Worm (Caenorhabditis elegans): ENCODE results near the gene srw-89.

The srw-89 gene

DNA sequence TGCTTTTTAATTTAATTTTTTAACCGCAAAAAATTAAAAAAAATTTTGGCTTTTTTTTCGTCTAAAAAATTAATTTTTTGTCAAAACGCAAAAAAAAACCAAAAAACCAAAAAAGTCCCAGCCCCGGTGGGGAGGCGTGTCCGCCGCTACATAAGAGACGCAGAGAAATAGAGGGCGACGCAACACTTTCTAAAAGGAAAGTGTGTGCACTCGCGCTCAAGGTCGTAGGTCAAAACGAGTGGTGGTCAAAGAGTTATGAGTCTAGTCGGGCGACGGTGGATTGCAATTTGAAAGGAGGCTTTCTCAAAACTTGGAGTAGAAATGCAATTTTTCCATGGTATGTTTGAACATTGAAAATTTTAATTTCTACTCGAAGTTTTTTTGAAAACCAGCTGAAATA is 12.3 kb upstream of the srw-89 start:
- no peak for TF ChIP-seq egl-27 (tag; optimal IDR thresholded peaks at IDR 0.05)
- peak; percentile 63 for TF ChIP-seq blmp-1 (tag; optimal IDR thresholded peaks at IDR 0.05)

DNA sequence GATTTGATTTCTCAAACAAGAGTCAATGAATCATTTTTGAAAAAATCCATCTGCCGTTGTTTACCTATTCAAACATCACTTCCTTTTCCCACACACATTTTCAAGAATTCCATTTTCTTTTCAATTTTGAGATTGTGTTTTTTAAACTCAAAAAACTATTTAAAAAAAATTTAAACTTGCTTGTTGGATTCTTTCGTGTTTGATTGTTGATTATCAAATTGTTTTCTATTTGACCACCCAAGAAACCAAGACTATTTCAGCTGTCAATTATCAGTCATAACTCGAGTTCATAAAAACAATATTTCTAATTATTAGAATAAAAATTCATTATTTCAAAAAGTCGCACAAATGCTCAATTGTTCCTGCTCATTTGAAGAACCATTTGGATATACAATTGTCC is 11.7 kb upstream of the srw-89 start, which contains the start of gene srh-8:
Gene srh-8 (plus strand): TSS at position 301 of the 400 bp plus-strand sequence.
- TF ChIP-seq efl-1 (optimal IDR thresholded peaks at IDR 0.05): no peak
- TF ChIP-seq efl-1 (GFP tag; optimal IDR thresholded peaks at IDR 0.05 in 1 of 2): no peak
- no peak for TF ChIP-seq hpl-2 (GFP tag; optimal IDR thresholded peaks at IDR 0.05)
- no peak for TF ChIP-seq lin-35 (GFP tag; optimal IDR thresholded peaks at IDR 0.05)
- no peak for TF ChIP-seq grh-1 (GFP tag; IDR thresholded peaks at IDR 0.05)
- TF ChIP-seq xbp-1 (tag; optimal IDR thresholded peaks at IDR 0.05): no peak
- TF ChIP-seq snpc-4 (tag; optimal IDR thresholded peaks at IDR 0.05): no peak

DNA sequence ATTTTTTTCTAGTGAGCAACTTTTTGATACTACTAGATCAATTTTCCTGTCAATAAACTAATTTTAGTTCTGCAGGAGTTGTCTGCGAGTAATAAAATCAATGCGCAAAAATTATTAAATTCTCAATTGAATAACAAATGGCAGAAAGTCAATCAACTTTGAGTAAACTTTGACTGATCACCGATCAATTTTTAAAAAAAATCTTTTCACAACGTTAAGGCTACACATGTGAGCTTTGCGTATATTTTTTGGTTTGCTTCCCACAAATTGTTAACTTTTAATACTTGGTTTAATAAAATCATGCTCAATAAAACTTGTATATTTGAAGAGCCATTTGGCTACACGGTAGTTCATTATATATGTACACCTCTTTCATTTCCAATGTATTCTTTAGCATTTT is 9.0 kb upstream of the srw-89 start, which contains the start of gene srh-7:
Gene srh-7 (plus strand): TSS at position 301 of the 400 bp plus-strand sequence.
- no peak for TF ChIP-seq mef-2 (tag; optimal IDR thresholded peaks at IDR 0.05)
- no peak for TF ChIP-seq lin-39 (tag; optimal IDR thresholded peaks at IDR 0.05)
- TF ChIP-seq unc-30 (tag; optimal IDR thresholded peaks at IDR 0.05): no peak
- no peak for TF ChIP-seq tlp-1 (tag; optimal IDR thresholded peaks at IDR 0.05)
- no peak for TF ChIP-seq zag-1 (tag; optimal IDR thresholded peaks at IDR 0.05)
- no peak for TF ChIP-seq ztf-4 (tag; optimal IDR thresholded peaks at IDR 0.05)
- no peak for TF ChIP-seq ces-1 (GFP tag; optimal IDR thresholded peaks at IDR 0.05)
- TF ChIP-seq nhr-90 (tag; optimal IDR thresholded peaks at IDR 0.05; ENCODE audit: poor library complexity): no peak
- no peak for TF ChIP-seq grh-1 (GFP tag; IDR thresholded peaks at IDR 0.05)
- TF ChIP-seq mep-1 (tag; optimal IDR thresholded peaks at IDR 0.05): no peak
- TF ChIP-seq ceh-88 (GFP tag; IDR thresholded peaks at IDR 0.05): no peak
- no peak for TF ChIP-seq efl-1 (optimal IDR thresholded peaks at IDR 0.05)
- TF ChIP-seq efl-1 (GFP tag; optimal IDR thresholded peaks at IDR 0.05 in 1 of 2): no peak
- TF ChIP-seq blmp-1 (tag; optimal IDR thresholded peaks at IDR 0.05): no peak
- no peak for TF ChIP-seq sox-4 (tag; optimal IDR thresholded peaks at IDR 0.05)
- no peak for TF ChIP-seq nhr-237 (tag; optimal IDR thresholded peaks at IDR 0.05)
- no peak for TF ChIP-seq sptf-1 (tag; optimal IDR thresholded peaks at IDR 0.05)
- no peak for TF ChIP-seq nhr-20 (tag; optimal IDR thresholded peaks at IDR 0.05)
- TF ChIP-seq tbx-2 (tag; optimal IDR thresholded peaks at IDR 0.05): no peak
- no peak for TF ChIP-seq skn-1 (tag; optimal IDR thresholded peaks at IDR 0.05)

DNA sequence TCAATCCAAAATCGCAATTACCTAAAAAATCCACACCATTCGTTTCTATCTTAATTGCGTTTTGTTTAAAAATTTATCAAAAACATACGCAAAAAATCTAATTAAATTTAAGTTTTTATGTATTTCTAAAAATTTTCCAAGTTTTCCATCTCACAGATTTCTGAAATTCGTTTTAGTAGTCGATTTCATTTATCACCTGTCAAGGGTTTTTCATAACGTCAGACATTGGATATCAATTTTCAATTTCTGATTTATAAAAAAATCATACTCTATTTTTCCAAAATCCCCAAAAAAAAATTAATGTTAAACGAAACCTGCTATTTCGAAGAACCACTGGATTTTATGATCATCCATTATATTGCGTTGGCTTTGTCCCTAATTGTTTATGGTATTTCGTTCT is 6.7 kb upstream of the srw-89 start, which contains the start of gene srh-4:
Gene srh-4 (plus strand): TSS at position 301 of the 400 bp plus-strand sequence.
- TF ChIP-seq nhr-237 (tag; optimal IDR thresholded peaks at IDR 0.05) (no peak), nhr-11 (tag; optimal IDR thresholded peaks at IDR 0.05) (no peak), nhr-71 (tag; optimal IDR thresholded peaks at IDR 0.05) (no peak)

DNA sequence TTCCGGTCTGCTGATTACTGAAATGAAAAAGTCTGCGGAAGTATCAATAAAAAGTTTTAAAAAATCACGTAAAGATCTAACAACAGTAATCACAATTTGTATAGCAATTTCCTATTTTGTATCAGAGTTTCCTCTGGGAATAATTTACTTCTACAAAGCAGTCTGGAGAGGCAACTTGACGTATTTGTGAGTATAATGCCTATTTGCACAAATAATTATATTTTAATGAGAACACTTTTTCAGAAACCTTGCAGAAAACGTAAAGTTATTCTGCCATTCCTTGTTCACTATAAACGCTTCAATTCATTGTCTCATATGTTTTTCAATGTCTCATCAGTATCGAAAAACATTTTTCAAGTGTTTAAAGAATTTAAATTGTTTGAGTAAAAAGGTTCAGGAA is 1.7 kb downstream of the srw-89 start:
- TF ChIP-seq mef-2 (tag; optimal IDR thresholded peaks at IDR 0.05) (no peak), efl-1 (optimal IDR thresholded peaks at IDR 0.05) (no peak), efl-1 (GFP tag; optimal IDR thresholded peaks at IDR 0.05 in 1 of 2) (peak in 1 of 2 experiments; percentile 62)

DNA sequence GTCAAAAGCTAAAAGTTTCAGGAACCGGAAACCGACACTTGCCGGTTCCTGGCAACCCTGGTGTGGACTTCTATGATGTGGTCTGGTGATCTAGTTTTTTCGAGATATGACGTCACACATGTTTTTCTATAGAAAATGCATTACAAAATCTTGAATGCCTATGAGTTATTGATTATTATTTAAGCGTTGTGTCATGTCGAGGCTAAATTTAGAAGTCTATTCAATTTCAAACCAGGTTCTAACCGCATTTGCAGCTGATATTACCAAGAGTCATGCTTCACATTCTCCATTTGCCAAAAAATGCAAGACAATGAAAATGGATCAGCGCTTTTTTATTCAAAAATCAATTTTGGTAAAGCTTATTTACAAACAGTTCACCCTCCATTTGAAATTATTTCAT is 2.3 kb downstream of the srw-89 start, which contains the start of gene K09D9.3:
Gene K09D9.3 (plus strand): TSS at position 301 of the 400 bp plus-strand sequence.
- TF ChIP-seq ceh-63 (GFP tag; optimal IDR thresholded peaks at IDR 0.05) (no peak), nhr-77 (tag; optimal IDR thresholded peaks at IDR 0.05) (no peak), ztf-4 (tag; optimal IDR thresholded peaks at IDR 0.05) (no peak), lsy-2 (tag; optimal IDR thresholded peaks at IDR 0.05) (no peak), nhr-11 (tag; optimal IDR thresholded peaks at IDR 0.05) (no peak)

DNA sequence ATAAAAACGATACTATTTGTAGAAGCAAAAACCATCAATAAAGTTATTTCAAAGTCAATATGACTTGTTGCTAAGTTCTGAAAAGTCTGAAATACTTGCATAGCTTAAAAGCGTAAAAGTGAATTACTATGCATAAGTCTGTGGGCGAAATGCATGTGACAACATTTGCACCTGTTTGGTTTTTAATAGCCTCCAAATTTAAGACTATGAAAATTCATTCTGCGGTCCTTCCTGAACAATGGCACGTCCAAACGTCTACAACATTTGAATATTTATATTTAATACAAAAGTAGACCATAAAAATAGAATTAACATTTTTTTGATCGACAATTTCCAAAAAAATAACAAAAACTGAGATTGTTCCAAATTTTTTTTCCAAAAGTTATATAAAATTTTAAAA is 4.9 kb downstream of the srw-89 start, which contains the start of gene K09D9.14:
Gene K09D9.14 (minus strand): TSS at position 101 of the 400 bp plus-strand sequence.
- TF ChIP-seq ceh-63 (GFP tag; optimal IDR thresholded peaks at IDR 0.05): no peak

All from whole organism, L1 larva.